Fruit fly (Drosophila melanogaster): Measurements from ENCODE around the gene alpha-Est3.

Gene alpha-Est3

dm6 chr3R:7536281-7536680 lies 5.2 kb downstream of the alpha-Est3 start, which contains the start of gene alpha-Est5:
Gene alpha-Est5 (minus strand): TSS chr3R:7536390.
- TF ChIP-seq gl (tag; optimal IDR thresholded peaks at IDR 0.05): no peak
- no peak for TF ChIP-seq CG15710 (tag; optimal IDR thresholded peaks at IDR 0.05)
- no peak for TF ChIP-seq rn (GFP tag; IDR thresholded peaks at IDR 0.05)
- no peak for TF ChIP-seq Pif1B (GFP tag; optimal IDR thresholded peaks at IDR 0.05)
- no peak for TF ChIP-seq fd96Ca (GFP tag; IDR thresholded peaks at IDR 0.05)
- TF ChIP-seq CG32121 (GFP tag; IDR thresholded peaks at IDR 0.05): no peak
- TF ChIP-seq CG9948 (tag; optimal IDR thresholded peaks at IDR 0.05): no peak
- TF ChIP-seq CG13204 (GFP tag; optimal IDR thresholded peaks at IDR 0.05): no peak
- TF ChIP-seq D1 (tag; optimal IDR thresholded peaks at IDR 0.05): no peak
- no peak for TF ChIP-seq CG8301 (tag; optimal IDR thresholded peaks at IDR 0.05)
- TF ChIP-seq CG34367 (tag; optimal IDR thresholded peaks at IDR 0.05): no peak
- TF ChIP-seq EcR (GFP tag; optimal IDR thresholded peaks at IDR 0.05): no peak
- no peak for TF ChIP-seq CG8159 (tag; optimal IDR thresholded peaks at IDR 0.05)
- TF ChIP-seq Snoo (tag; optimal IDR thresholded peaks at IDR 0.05): no peak
- TF ChIP-seq CG12605 (GFP tag; IDR thresholded peaks at IDR 0.05): no peak
- no peak for TF ChIP-seq CG4496 (GFP tag; IDR thresholded peaks at IDR 0.05)
- no peak for TF ChIP-seq Ets98B (GFP tag; IDR thresholded peaks at IDR 0.05)
- no peak for TF ChIP-seq CG10348 (GFP tag; IDR thresholded peaks at IDR 0.05)
- no peak for TF ChIP-seq CG14655 (GFP tag; optimal IDR thresholded peaks at IDR 0.05)
- no peak for TF ChIP-seq CG17806 (tag; optimal IDR thresholded peaks at IDR 0.05)

- TF ChIP-seq EcR (GFP tag; optimal IDR thresholded peaks at IDR 0.05) (no peak), Pif1B (GFP tag; optimal IDR thresholded peaks at IDR 0.05) (no peak), CG4496 (GFP tag; IDR thresholded peaks at IDR 0.05) (no peak), CG32121 (GFP tag; IDR thresholded peaks at IDR 0.05) (no peak), CG15710 (tag; optimal IDR thresholded peaks at IDR 0.05) (no peak), CG14655 (GFP tag; optimal IDR thresholded peaks at IDR 0.05) (no peak), Snoo (tag; optimal IDR thresholded peaks at IDR 0.05) (no peak), CG34367 (tag; optimal IDR thresholded peaks at IDR 0.05) (no peak), CG12605 (GFP tag; IDR thresholded peaks at IDR 0.05) (no peak), Ets98B (GFP tag; IDR thresholded peaks at IDR 0.05) (no peak), CG13204 (GFP tag; optimal IDR thresholded peaks at IDR 0.05) (no peak), gl (tag; optimal IDR thresholded peaks at IDR 0.05) (no peak), CG8159 (tag; optimal IDR thresholded peaks at IDR 0.05) (no peak), CG17806 (tag; optimal IDR thresholded peaks at IDR 0.05) (no peak), CG9948 (tag; optimal IDR thresholded peaks at IDR 0.05) (no peak), rn (GFP tag; IDR thresholded peaks at IDR 0.05) (no peak), D1 (tag; optimal IDR thresholded peaks at IDR 0.05) (no peak), fd96Ca (GFP tag; IDR thresholded peaks at IDR 0.05) (no peak)
These were observed 5.8 kb downstream of the alpha-Est3 start for dm6 chr3R:7535606-7536005.

dm6 chr3R:7530184-7530821 lies 11.1 kb downstream of the alpha-Est3 start, which contains the start of the genes Rtnl2 and alphaTub84D:
Gene Rtnl2 (minus strand): TSS chr3R:7530241.
Gene alphaTub84D (plus strand): TSS chr3R:7530753.
- no peak for TF ChIP-seq Pif1B (GFP tag; optimal IDR thresholded peaks at IDR 0.05)
- TF ChIP-seq CG32121 (GFP tag; IDR thresholded peaks at IDR 0.05): no peak
- TF ChIP-seq Ets98B (GFP tag; IDR thresholded peaks at IDR 0.05): no peak
- no peak for TF ChIP-seq Pif1A (GFP tag; optimal IDR thresholded peaks at IDR 0.05)
- no peak for TF ChIP-seq CG10348 (GFP tag; IDR thresholded peaks at IDR 0.05)
- no peak for TF ChIP-seq Snoo (tag; optimal IDR thresholded peaks at IDR 0.05)
- TF ChIP-seq CG13204 (GFP tag; optimal IDR thresholded peaks at IDR 0.05): no peak
- TF ChIP-seq CG4496 (GFP tag; IDR thresholded peaks at IDR 0.05): no peak
- no peak for TF ChIP-seq CG8301 (tag; optimal IDR thresholded peaks at IDR 0.05)
- no peak for TF ChIP-seq CG14655 (GFP tag; optimal IDR thresholded peaks at IDR 0.05)
- no peak for TF ChIP-seq CG12605 (GFP tag; IDR thresholded peaks at IDR 0.05)
- no peak for TF ChIP-seq EcR (GFP tag; optimal IDR thresholded peaks at IDR 0.05)
- no peak for TF ChIP-seq D1 (tag; optimal IDR thresholded peaks at IDR 0.05)
- TF ChIP-seq CG9948 (tag; optimal IDR thresholded peaks at IDR 0.05): no peak
- TF ChIP-seq gl (tag; optimal IDR thresholded peaks at IDR 0.05): no peak

- TF ChIP-seq gl (tag; optimal IDR thresholded peaks at IDR 0.05) (no peak), Ets98B (GFP tag; IDR thresholded peaks at IDR 0.05) (no peak), CG14655 (GFP tag; optimal IDR thresholded peaks at IDR 0.05) (no peak), rn (GFP tag; IDR thresholded peaks at IDR 0.05) (no peak), CG34367 (tag; optimal IDR thresholded peaks at IDR 0.05) (no peak), D1 (tag; optimal IDR thresholded peaks at IDR 0.05) (no peak), Snoo (tag; optimal IDR thresholded peaks at IDR 0.05) (no peak), CG4496 (GFP tag; IDR thresholded peaks at IDR 0.05) (no peak), EcR (GFP tag; optimal IDR thresholded peaks at IDR 0.05) (no peak), CG9948 (tag; optimal IDR thresholded peaks at IDR 0.05) (no peak), CG15710 (tag; optimal IDR thresholded peaks at IDR 0.05) (no peak)
These were observed 12.8 kb downstream of the alpha-Est3 start, which contains the start of gene alpha-Est6 for dm6 chr3R:7528677-7529076. Gene alpha-Est6 (minus strand): TSS chr3R:7528777.

- TF ChIP-seq EcR (GFP tag; optimal IDR thresholded peaks at IDR 0.05) (no peak), CG9948 (tag; optimal IDR thresholded peaks at IDR 0.05) (no peak), CG10348 (GFP tag; IDR thresholded peaks at IDR 0.05) (no peak), CG12605 (GFP tag; IDR thresholded peaks at IDR 0.05) (no peak), Snoo (tag; optimal IDR thresholded peaks at IDR 0.05) (no peak), rn (GFP tag; IDR thresholded peaks at IDR 0.05) (no peak), CG13204 (GFP tag; optimal IDR thresholded peaks at IDR 0.05) (no peak), CG14655 (GFP tag; optimal IDR thresholded peaks at IDR 0.05) (no peak), Pif1A (GFP tag; optimal IDR thresholded peaks at IDR 0.05) (no peak), Pif1B (GFP tag; optimal IDR thresholded peaks at IDR 0.05) (no peak), CG8159 (tag; optimal IDR thresholded peaks at IDR 0.05) (no peak), Ets98B (GFP tag; IDR thresholded peaks at IDR 0.05) (no peak), CG8301 (tag; optimal IDR thresholded peaks at IDR 0.05) (no peak), CG34367 (tag; optimal IDR thresholded peaks at IDR 0.05) (no peak), CG32121 (GFP tag; IDR thresholded peaks at IDR 0.05) (no peak), gl (tag; optimal IDR thresholded peaks at IDR 0.05) (no peak)
These were observed 17.3 kb downstream of the alpha-Est3 start for dm6 chr3R:7524160-7524559.
